Fruit fly (Drosophila melanogaster) whole organism, pupa: ENCODE results near the gene ATPsynD.

ENCODE experiments used
- CG10348 ChIP-seq: fragments of 200-800 bp; sonication (Bioruptor generic); IDR thresholded peaks from 2 replicates; pipeline ENCODE4 v1.3.6; 2022; ENCODE audit warnings: missing biosample characterization, missing genetic modification characterization
- CG12605 ChIP-seq: fragments of 200-800 bp; sonication (Bioruptor generic); IDR thresholded peaks from 2 replicates; pipeline ENCODE4 v1.3.6; 2022; ENCODE audit warnings: missing biosample characterization, missing genetic modification characterization
- CG13204 ChIP-seq: fragments of 200-800 bp; sonication (Bioruptor generic); optimal IDR thresholded peaks from 2 replicates; lab custom pipeline; 2018; ENCODE audit warnings: missing biosample characterization, mild to moderate bottlenecking, missing genetic modification characterization, moderate library complexity
- CG14655 ChIP-seq: fragments of 200-800 bp; sonication (Bioruptor generic); optimal IDR thresholded peaks from 3 replicates; lab custom pipeline; 2017; ENCODE audit warnings: mild to moderate bottlenecking, missing biosample characterization, missing genetic modification reagents, missing genetic modification characterization
- CG15710 ChIP-seq: fragments of 200-800 bp; sonication (Bioruptor generic); optimal IDR thresholded peaks from 2 replicates; lab custom pipeline; 2018; ENCODE audit warnings: missing biosample characterization, mild to moderate bottlenecking, missing genetic modification characterization, moderate library complexity
- CG17806 ChIP-seq: fragments of 200-800 bp; sonication (Bioruptor generic); optimal IDR thresholded peaks from 2 replicates; lab custom pipeline; 2018; ENCODE audit warnings: missing biosample characterization, mild to moderate bottlenecking, missing genetic modification characterization, moderate library complexity
- CG32121 ChIP-seq: fragments of 200-800 bp; sonication (Bioruptor generic); IDR thresholded peaks from 2 replicates; pipeline ENCODE4 v1.3.6; 2022; ENCODE audit warnings: missing biosample characterization, missing genetic modification characterization
- CG34367 ChIP-seq: fragments of 200-800 bp; sonication (Bioruptor generic); optimal IDR thresholded peaks from 2 replicates; lab custom pipeline; 2018; ENCODE audit warnings: missing biosample characterization, mild to moderate bottlenecking, missing genetic modification characterization
- CG4496 ChIP-seq: fragments of 200-800 bp; sonication (Bioruptor generic); IDR thresholded peaks from 3 replicates; pipeline ENCODE4 v1.3.6; 2022; ENCODE audit warnings: missing biosample characterization, missing genetic modification characterization
- CG8159 ChIP-seq: fragments of 200-800 bp; sonication (Bioruptor generic); optimal IDR thresholded peaks from 3 replicates; lab custom pipeline; 2018; ENCODE audit warnings: missing biosample characterization, mild to moderate bottlenecking, missing genetic modification characterization, moderate library complexity
- CG8301 ChIP-seq: fragments of 200-800 bp; sonication (Bioruptor generic); optimal IDR thresholded peaks from 2 replicates; lab custom pipeline; 2018; ENCODE audit warnings: missing biosample characterization, mild to moderate bottlenecking, missing genetic modification characterization
- CG9948 ChIP-seq: fragments of 200-800 bp; sonication (Bioruptor generic); optimal IDR thresholded peaks from 2 replicates; lab custom pipeline; 2018; ENCODE audit warnings: missing biosample characterization, mild to moderate bottlenecking, missing genetic modification characterization, moderate library complexity
- D1 ChIP-seq: fragments of 200-800 bp; sonication (Bioruptor generic); optimal IDR thresholded peaks from 2 replicates; lab custom pipeline; 2018; ENCODE audit warnings: missing biosample characterization, mild to moderate bottlenecking, missing genetic modification characterization, moderate library complexity
- EcR ChIP-seq: fragments of 200-800 bp; sonication (Bioruptor generic); optimal IDR thresholded peaks from 3 replicates; lab custom pipeline; 2019; ENCODE audit warnings: missing biosample characterization, missing genetic modification characterization, mild to moderate bottlenecking, moderate library complexity, missing genetic modification reagents
- Ets98B ChIP-seq: fragments of 200-800 bp; sonication (Bioruptor generic); IDR thresholded peaks from 2 replicates; pipeline ENCODE4 v1.3.6; 2022; ENCODE audit warnings: missing biosample characterization, missing genetic modification characterization
- Pif1A ChIP-seq: fragments of 200-800 bp; sonication (Bioruptor generic); optimal IDR thresholded peaks from 3 replicates; lab custom pipeline; 2016; ENCODE audit warnings: missing biosample characterization, missing genetic modification characterization
- Pif1B ChIP-seq: fragments of 200-800 bp; sonication (Bioruptor generic); optimal IDR thresholded peaks from 3 replicates; lab custom pipeline; 2016; ENCODE audit warnings: missing biosample characterization, missing genetic modification characterization
- Snoo ChIP-seq: fragments of 200-800 bp; sonication (Bioruptor generic); optimal IDR thresholded peaks from 3 replicates; lab custom pipeline; 2017; ENCODE audit warnings: missing biosample characterization, mild to moderate bottlenecking, missing genetic modification characterization, inconsistent platforms
- fd96Ca ChIP-seq: fragments of 200-800 bp; sonication (Bioruptor generic); IDR thresholded peaks from 3 replicates; pipeline ENCODE4 v1.3.6; 2022; ENCODE audit warnings: missing biosample characterization, missing genetic modification characterization
- gl ChIP-seq: fragments of 200-800 bp; sonication (Bioruptor generic); optimal IDR thresholded peaks from 2 replicates; lab custom pipeline; 2018; ENCODE audit warnings: missing biosample characterization, mild to moderate bottlenecking, missing genetic modification characterization
- rn ChIP-seq: fragments of 200-800 bp; sonication (Bioruptor generic); IDR thresholded peaks from 2 replicates; pipeline ENCODE4 v1.3.6; 2022; ENCODE audit warnings: missing biosample characterization, missing genetic modification characterization

Gene ATPsynD

DNA sequence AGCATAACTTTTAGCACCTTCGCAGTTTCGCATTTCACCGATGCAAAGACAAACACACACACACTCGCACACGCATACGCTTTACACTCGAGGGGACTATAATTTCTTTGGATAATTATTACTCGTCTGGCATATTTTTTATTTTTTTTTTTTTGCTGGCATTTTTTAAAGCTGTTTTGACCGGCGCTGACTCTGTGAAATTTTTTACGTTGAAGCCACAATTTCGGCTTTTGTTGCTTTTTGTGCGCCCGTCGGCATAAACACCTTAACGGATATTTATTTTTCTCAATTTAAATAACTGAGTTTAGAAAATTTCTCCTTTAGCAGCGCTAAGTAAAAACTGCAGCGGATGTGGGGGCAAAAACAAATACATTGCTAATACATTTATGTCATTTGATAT, 3.5 kb downstream of the ATPsynD start:
- TF ChIP-seq EcR (GFP tag; lab: Kevin White, UChicago) (no peak), CG17806 (tag; lab: Kevin White, UChicago) (no peak), CG32121 (GFP tag; lab: Robert Waterston, UW) (no peak), CG8159 (tag; lab: Kevin White, UChicago) (no peak), Pif1B (GFP tag; lab: Kevin White, UChicago) (no peak), D1 (tag; lab: Kevin White, UChicago) (no peak), CG9948 (no peak), CG12605 (GFP tag; lab: Robert Waterston, UW) (no peak), CG13204 (GFP tag; lab: Kevin White, UChicago) (no peak), CG34367 (tag; lab: Kevin White, UChicago) (no peak), CG8301 (tag; lab: Kevin White, UChicago) (no peak), Snoo (no peak), fd96Ca (GFP tag; lab: Robert Waterston, UW) (no peak), rn (GFP tag; lab: Robert Waterston, UW) (no peak), CG15710 (no peak)

DNA sequence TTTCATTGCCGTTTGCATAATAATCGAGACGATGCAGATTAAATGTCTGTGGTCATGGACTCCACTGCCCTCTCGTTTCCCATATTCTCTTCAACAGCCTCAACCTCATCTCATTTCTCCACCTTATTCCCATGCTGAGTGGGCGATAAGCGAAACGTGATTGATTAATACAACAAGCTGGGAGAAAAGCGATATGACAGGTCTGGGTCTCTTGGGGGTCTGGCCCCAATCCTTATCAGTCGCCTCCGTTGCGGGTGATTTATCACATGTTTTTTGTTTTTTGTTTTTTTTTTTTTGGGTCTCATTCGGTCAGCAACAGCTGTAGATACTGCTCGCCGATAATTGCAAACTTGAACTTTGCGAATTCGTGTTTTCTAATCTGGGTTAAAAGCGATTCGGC, 5.3 kb downstream of the ATPsynD start:
- TF ChIP-seq CG9948, result no peak
- TF ChIP-seq Ets98B (GFP tag; lab: Robert Waterston, UW), result no peak
- TF ChIP-seq CG34367 (tag; lab: Kevin White, UChicago), result no peak
- no peak for TF ChIP-seq CG17806 (tag; lab: Kevin White, UChicago)
- TF ChIP-seq CG8301 (tag; lab: Kevin White, UChicago), result no peak
- TF ChIP-seq Pif1B (GFP tag; lab: Kevin White, UChicago), result no peak
- no peak for TF ChIP-seq CG13204 (GFP tag; lab: Kevin White, UChicago)
- no peak for TF ChIP-seq D1 (tag; lab: Kevin White, UChicago)
- no peak for TF ChIP-seq CG12605 (GFP tag; lab: Robert Waterston, UW)
- no peak for TF ChIP-seq CG14655 (GFP tag; lab: Kevin White, UChicago)

DNA sequence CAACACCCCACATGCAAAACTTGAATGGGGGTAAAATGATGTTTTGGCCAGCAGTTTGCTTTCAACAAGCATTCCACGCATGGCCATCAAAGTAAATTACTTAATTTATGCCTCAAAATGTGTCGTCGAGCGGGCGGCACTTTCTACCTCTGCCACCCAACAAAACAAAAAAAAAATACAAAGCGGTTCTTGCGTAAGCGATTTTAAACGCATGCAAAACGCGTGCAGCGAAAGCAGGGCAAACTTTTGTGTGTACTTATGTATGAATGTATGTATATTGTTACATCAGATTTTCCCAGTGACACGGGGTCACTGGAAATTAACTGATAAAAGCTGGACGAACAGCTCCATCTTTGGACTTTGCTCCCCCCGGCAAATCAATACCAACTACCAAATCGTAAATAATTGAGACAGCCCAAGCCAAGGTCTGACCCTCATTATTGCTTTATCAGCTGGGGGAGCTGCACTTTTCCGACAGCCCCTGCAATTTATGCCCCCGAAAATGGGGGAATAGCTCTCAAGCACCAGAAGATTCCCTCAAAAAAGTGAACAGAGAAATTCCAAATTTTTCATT, 6.6 kb downstream of the ATPsynD start:
- no peak for TF ChIP-seq CG32121 (GFP tag; lab: Robert Waterston, UW)
- no peak for TF ChIP-seq CG8301 (tag; lab: Kevin White, UChicago)
- no peak for TF ChIP-seq CG4496 (GFP tag; lab: Robert Waterston, UW)
- no peak for TF ChIP-seq Snoo

DNA sequence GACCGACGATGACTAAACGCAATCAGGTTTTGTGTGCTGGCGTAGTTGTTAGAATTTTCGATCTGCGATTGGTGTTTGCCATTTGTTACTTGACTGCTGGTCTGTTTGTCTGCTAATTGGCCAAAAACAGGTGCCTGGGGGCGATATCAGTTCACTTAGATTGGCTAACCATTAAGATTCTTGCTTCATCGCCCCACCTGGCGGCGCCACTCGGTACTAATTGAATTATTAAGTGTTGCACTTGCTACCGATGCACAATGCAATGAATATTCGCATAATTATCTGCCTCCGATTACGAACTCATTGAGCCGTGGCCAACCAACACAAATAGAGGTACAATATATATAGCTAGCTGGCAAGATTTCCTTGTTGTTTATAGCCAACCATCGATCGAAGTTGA, 8.4 kb downstream of the ATPsynD start:
- no peak for TF ChIP-seq Pif1B (GFP tag; lab: Kevin White, UChicago)
- TF ChIP-seq CG4496 (GFP tag; lab: Robert Waterston, UW), result no peak
- no peak for TF ChIP-seq gl
- no peak for TF ChIP-seq Snoo
- no peak for TF ChIP-seq CG13204 (GFP tag; lab: Kevin White, UChicago)
- TF ChIP-seq rn (GFP tag; lab: Robert Waterston, UW), result no peak
- no peak for TF ChIP-seq CG34367 (tag; lab: Kevin White, UChicago)
- TF ChIP-seq fd96Ca (GFP tag; lab: Robert Waterston, UW), result no peak
- TF ChIP-seq Pif1A (GFP tag; lab: Kevin White, UChicago), result no peak

DNA sequence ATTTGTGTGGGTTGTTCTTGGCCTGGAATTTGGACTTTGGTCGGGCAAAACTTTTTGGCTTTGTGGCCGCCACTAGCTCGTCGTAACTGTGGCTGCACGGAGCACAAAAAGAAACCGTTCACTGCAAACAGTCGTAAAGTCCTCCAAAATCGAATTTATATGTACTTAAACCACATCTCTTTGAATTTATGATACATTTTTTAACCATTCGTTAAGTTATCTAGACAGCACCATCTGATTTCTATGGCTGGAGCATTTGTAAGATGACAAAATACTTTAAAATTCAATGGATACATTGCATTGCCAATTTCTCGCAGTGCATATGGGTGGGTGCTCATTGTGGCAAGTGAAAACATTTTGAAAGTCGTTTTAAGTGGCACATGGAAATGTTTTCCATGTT, 9.3 kb downstream of the ATPsynD start:
- TF ChIP-seq rn (GFP tag; lab: Robert Waterston, UW) (peak; percentile 33; the same call in 1 of the 2 replicates), CG9948 (peak; percentile 8), D1 (tag; lab: Kevin White, UChicago) (no peak), Pif1B (GFP tag; lab: Kevin White, UChicago) (peak; percentile 51), Ets98B (GFP tag; lab: Robert Waterston, UW) (peak; percentile 79), CG17806 (tag; lab: Kevin White, UChicago) (peak; percentile 40), CG15710 (peak; percentile 22), CG10348 (GFP tag; lab: Robert Waterston, UW) (no peak), CG34367 (tag; lab: Kevin White, UChicago) (peak; percentile 10), CG4496 (GFP tag; lab: Robert Waterston, UW) (peak; percentile 74; the same call in 2 of the 3 replicates), CG8301 (tag; lab: Kevin White, UChicago) (peak; percentile 76), CG12605 (GFP tag; lab: Robert Waterston, UW) (peak; percentile 52; the same call in 1 of the 2 replicates), fd96Ca (GFP tag; lab: Robert Waterston, UW) (peak; percentile 66), CG32121 (GFP tag; lab: Robert Waterston, UW) (peak; percentile 81), Pif1A (GFP tag; lab: Kevin White, UChicago) (peak; percentile 72), CG14655 (GFP tag; lab: Kevin White, UChicago) (peak; percentile 79), EcR (GFP tag; lab: Kevin White, UChicago) (no peak), gl (peak; percentile 24), Snoo (no peak), CG13204 (GFP tag; lab: Kevin White, UChicago) (no peak), CG8159 (tag; lab: Kevin White, UChicago) (peak; percentile 36)
- TF ChIP-seq, all 21 proteins: peak for 16

DNA sequence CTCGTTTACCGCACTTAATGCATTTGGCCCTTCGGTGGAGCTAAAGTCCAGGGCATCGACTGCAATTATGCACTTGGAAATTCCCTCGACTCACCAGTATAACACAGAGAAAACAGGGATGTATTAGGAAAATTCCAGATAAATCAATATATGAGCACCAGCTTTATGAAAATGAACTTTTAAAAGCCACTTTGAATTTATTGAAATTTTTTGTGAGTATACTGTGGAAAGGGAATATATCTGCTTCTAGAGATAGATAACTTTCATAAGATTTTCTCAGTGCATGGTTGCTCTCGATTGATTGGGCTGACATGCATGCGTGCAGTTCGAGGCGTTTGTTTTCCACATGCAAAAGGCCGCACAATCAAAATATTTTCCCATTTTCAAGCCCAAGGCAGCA, 11.0 kb downstream of the ATPsynD start:
- TF ChIP-seq CG34367 (tag; lab: Kevin White, UChicago) (peak; percentile 82), EcR (GFP tag; lab: Kevin White, UChicago) (peak; percentile 63), D1 (tag; lab: Kevin White, UChicago) (peak; percentile 55), CG10348 (GFP tag; lab: Robert Waterston, UW) (no peak), Ets98B (GFP tag; lab: Robert Waterston, UW) (peak; percentile 79), fd96Ca (GFP tag; lab: Robert Waterston, UW) (peak; percentile 33; the same call in 1 of the 3 replicates), Pif1A (GFP tag; lab: Kevin White, UChicago) (peak; percentile 73), CG8159 (tag; lab: Kevin White, UChicago) (peak; percentile 86), CG4496 (GFP tag; lab: Robert Waterston, UW) (peak; percentile 86), CG17806 (tag; lab: Kevin White, UChicago) (peak; percentile 84), CG32121 (GFP tag; lab: Robert Waterston, UW) (peak; percentile 74), CG14655 (GFP tag; lab: Kevin White, UChicago) (peak; percentile 82), CG8301 (tag; lab: Kevin White, UChicago) (peak; percentile 76), gl (peak; percentile 69), rn (GFP tag; lab: Robert Waterston, UW) (peak; percentile 38; the same call in 1 of the 2 replicates), CG9948 (peak; percentile 83), CG12605 (GFP tag; lab: Robert Waterston, UW) (peak; percentile 75), Pif1B (GFP tag; lab: Kevin White, UChicago) (peak; percentile 48), Snoo (no peak), CG15710 (peak; percentile 85), CG13204 (GFP tag; lab: Kevin White, UChicago) (peak; percentile 34)
